Fruit fly (Drosophila melanogaster) whole organism, wandering third instar larva: ENCODE results near the gene CG33116.

ENCODE experiments used
- Abd-B ChIP-seq: fragments of >200 bp; optimal IDR thresholded peaks from 2 replicates; lab custom pipeline; 2017; ENCODE audit warnings: missing biosample characterization, missing genetic modification characterization
- CG32264 ChIP-seq: fragments of 200-800 bp; sonication (Bioruptor generic); optimal IDR thresholded peaks from 2 replicates; lab custom pipeline; 2016; ENCODE audit warnings: missing biosample characterization, missing genetic modification characterization
- CG9705 ChIP-seq: fragments of 200-800 bp; sonication (Bioruptor generic); optimal IDR thresholded peaks from 2 replicates; lab custom pipeline; 2018; ENCODE audit warnings: missing biosample characterization, mild to moderate bottlenecking, missing genetic modification characterization
- CrebA ChIP-seq: fragments of 200-800 bp; sonication (Bioruptor generic); optimal IDR thresholded peaks from 2 replicates; lab custom pipeline; 2016; ENCODE audit warnings: missing biosample characterization, mild to moderate bottlenecking, missing genetic modification characterization, borderline replicate concordance
- Dfd ChIP-seq: fragments of >200 bp; optimal IDR thresholded peaks from 2 replicates; lab custom pipeline; 2017; ENCODE audit warnings: missing biosample characterization, missing genetic modification characterization
- Dif ChIP-seq: fragments of 200-275, 200-300 bp; sonication (Bioruptor generic); optimal IDR thresholded peaks from 2 replicates; lab custom pipeline; 2018; ENCODE audit warnings: missing biosample characterization, missing genetic modification characterization; ENCODE audit not compliant: partially characterized antibody
- GATAd ChIP-seq: sonication (Bioruptor generic); optimal IDR thresholded peaks from 2 replicates; lab custom pipeline; 2016; ENCODE audit warnings: missing biosample characterization, missing genetic modification characterization
- HLH106 ChIP-seq: fragments of 200-800 bp; optimal IDR thresholded peaks from 3 replicates; lab custom pipeline; 2019; ENCODE audit warnings: missing biosample characterization, mild to moderate bottlenecking, missing genetic modification characterization, moderate library complexity
- Hnf4 ChIP-seq: fragments of 200-800 bp; sonication (Bioruptor generic); optimal IDR thresholded peaks from 2 replicates; lab custom pipeline; 2016; ENCODE audit warnings: missing biosample characterization, mild to moderate bottlenecking, missing genetic modification characterization
- Hr78 ChIP-seq: fragments of >200 bp; optimal IDR thresholded peaks from 2 replicates; lab custom pipeline; 2017; ENCODE audit warnings: missing biosample characterization, missing genetic modification characterization
- Hr83 ChIP-seq: fragments of 200-300 bp; sonication (Bioruptor generic); optimal IDR thresholded peaks from 2 replicates; lab custom pipeline; 2016; ENCODE audit warnings: missing biosample characterization, mild to moderate bottlenecking, missing genetic modification characterization, moderate library complexity; ENCODE audit not compliant: poor library complexity, severe bottlenecking
- Myc ChIP-seq: fragments of >200 bp; optimal IDR thresholded peaks from 2 replicates; lab custom pipeline; 2017
- OdsH ChIP-seq: fragments of 200-800 bp; sonication (Bioruptor generic); optimal IDR thresholded peaks from 2 replicates; lab custom pipeline; 2016; ENCODE audit warnings: missing biosample characterization, mild to moderate bottlenecking, missing genetic modification characterization
- Rel ChIP-seq, 2 experiments: fragments of 200-800 bp; sonication (Bioruptor generic) in 1 of 2; optimal IDR thresholded peaks; 2 replicates in 1 of 2; 3 replicates in 1 of 2; lab custom pipeline; 2016 to 2019; ENCODE audit warnings: mild to moderate bottlenecking in 2 of 2, missing biosample characterization in 2 of 2, missing genetic modification characterization in 2 of 2, moderate library complexity in 1 of 2
- Sp1 ChIP-seq: fragments of 200-800 bp; sonication (Bioruptor generic); optimal IDR thresholded peaks from 3 replicates; lab custom pipeline; 2019; ENCODE audit warnings: missing biosample characterization, mild to moderate bottlenecking, missing genetic modification characterization, moderate library complexity
- Vsx2 ChIP-seq: fragments of 200-300, 225-300 bp; sonication (Bioruptor generic); optimal IDR thresholded peaks from 2 replicates; lab custom pipeline; 2018; ENCODE audit warnings: missing biosample characterization, missing genetic modification characterization; ENCODE audit not compliant: partially characterized antibody
- br ChIP-seq: fragments of 200-800 bp; sonication (Bioruptor generic); optimal IDR thresholded peaks from 2 replicates; lab custom pipeline; 2016; ENCODE audit warnings: missing biosample characterization, missing genetic modification characterization
- brk ChIP-seq: fragments of 200-800 bp; sonication (Bioruptor generic); optimal IDR thresholded peaks from 2 replicates; lab custom pipeline; 2016; ENCODE audit warnings: missing biosample characterization, mild to moderate bottlenecking, missing genetic modification characterization
- dl ChIP-seq, 2 experiments: fragments of 175-275, 200-275 bp in 1 of 2; fragments of 200-275 bp in 1 of 2; sonication (Bioruptor generic); optimal IDR thresholded peaks; lab custom pipeline; 2018; ENCODE audit warnings: mild to moderate bottlenecking in 2 of 2, missing biosample characterization in 2 of 2, missing genetic modification characterization in 2 of 2, moderate library complexity in 2 of 2; ENCODE audit not compliant: partially characterized antibody in 2 of 2, insufficient read depth in 1 of 2
- dmrt93B ChIP-seq: fragments of 200-800 bp; sonication (Bioruptor generic); optimal IDR thresholded peaks from 2 replicates; lab custom pipeline; 2018; ENCODE audit warnings: missing biosample characterization, mild to moderate bottlenecking, missing genetic modification characterization
- dsf ChIP-seq: sonication (Bioruptor generic); optimal IDR thresholded peaks from 2 replicates; lab custom pipeline; 2016; ENCODE audit warnings: missing biosample characterization, missing genetic modification characterization, borderline replicate concordance
- ey ChIP-seq: fragments of 200-800 bp; sonication (Bioruptor generic); optimal IDR thresholded peaks from 2 replicates; lab custom pipeline; 2016; ENCODE audit warnings: missing biosample characterization, missing genetic modification characterization
- foxo ChIP-seq, 2 experiments: fragments of 200-800 bp; sonication (Bioruptor generic); optimal IDR thresholded peaks; 2 replicates in 1 of 2; 3 replicates in 1 of 2; lab custom pipeline; 2016 to 2017; ENCODE audit warnings: missing biosample characterization in 2 of 2, missing genetic modification characterization in 2 of 2
- fru ChIP-seq: fragments of 200-800 bp; sonication (Bioruptor generic); optimal IDR thresholded peaks from 3 replicates; lab custom pipeline; 2016; ENCODE audit warnings: missing biosample characterization, mild to moderate bottlenecking, missing genetic modification characterization
- h ChIP-seq: fragments of 200-800 bp; sonication (Bioruptor generic); optimal IDR thresholded peaks from 3 replicates; lab custom pipeline; 2016; ENCODE audit warnings: missing biosample characterization, mild to moderate bottlenecking, missing genetic modification characterization
- jim ChIP-seq: fragments of 175-275, 200-325 bp; sonication (Bioruptor generic); optimal IDR thresholded peaks from 2 replicates; lab custom pipeline; 2016; ENCODE audit warnings: missing biosample characterization, mild to moderate bottlenecking, missing genetic modification characterization
- pan ChIP-seq: fragments of >200 bp; optimal IDR thresholded peaks from 2 replicates; lab custom pipeline; 2017
- psq ChIP-seq: fragments of 200-800 bp; sonication (Bioruptor generic); optimal IDR thresholded peaks from 3 replicates; lab custom pipeline; 2017; ENCODE audit warnings: missing biosample characterization, mild to moderate bottlenecking, missing genetic modification characterization, moderate library complexity
- rgr ChIP-seq: fragments of 200-800 bp; sonication (Bioruptor generic); optimal IDR thresholded peaks from 3 replicates; lab custom pipeline; 2016; ENCODE audit warnings: missing biosample characterization, mild to moderate bottlenecking, missing genetic modification characterization
- sage ChIP-seq: fragments of 200-800 bp; sonication (Bioruptor generic); optimal IDR thresholded peaks from 2 replicates; lab custom pipeline; 2016; ENCODE audit warnings: missing biosample characterization, mild to moderate bottlenecking, missing genetic modification characterization
- sv ChIP-seq: fragments of 200-800 bp; sonication (Bioruptor generic); optimal IDR thresholded peaks from 3 replicates; lab custom pipeline; 2016; ENCODE audit warnings: missing biosample characterization, missing genetic modification characterization
- usp ChIP-seq: fragments of >200 bp; optimal IDR thresholded peaks from 2 replicates; lab custom pipeline; 2017; ENCODE audit warnings: missing biosample characterization, missing genetic modification characterization
- woc ChIP-seq: sonication (Bioruptor generic); optimal IDR thresholded peaks from 2 replicates; lab custom pipeline; 2016; ENCODE audit warnings: missing biosample characterization, mild to moderate bottlenecking, missing genetic modification characterization

Gene CG33116

dm6 chr2L:19487190-19487589 is 46.1 kb upstream of the CG33116 start, which contains the start of gene CG13083:
Gene CG13083, plus strand, starts transcription at chr2L:19487490.
- TF ChIP-seq dmrt93B (GFP tag; lab: Kevin White, UChicago) (no peak), woc (GFP tag; lab: Kevin White, UChicago) (no peak), Dif (GFP tag; lab: Kevin White, UChicago) (no peak), Myc (no peak), dsf (GFP tag; lab: Kevin White, UChicago) (no peak), CrebA (GFP tag; lab: Kevin White, UChicago) (no peak), Abd-B (GFP tag; lab: Kevin White, UChicago) (no peak), Hr83 (GFP tag; lab: Kevin White, UChicago) (no peak), rgr (GFP tag; lab: Kevin White, UChicago) (no peak), CG9705 (GFP tag; lab: Kevin White, UChicago) (no peak), pan (lab: Kevin White, UChicago) (no peak)

- no peak for TF ChIP-seq Hr78 (GFP tag; lab: Kevin White, UChicago)
- TF ChIP-seq fru (GFP tag; lab: Kevin White, UChicago), result no peak
- TF ChIP-seq br (GFP tag; lab: Kevin White, UChicago), result no peak
- TF ChIP-seq sage (GFP tag; lab: Kevin White, UChicago), result no peak
- no peak for TF ChIP-seq usp (GFP tag; lab: Kevin White, UChicago)
- TF ChIP-seq rgr (GFP tag; lab: Kevin White, UChicago), result peak; percentile 83
- peak; percentile 51 for TF ChIP-seq Sp1
- TF ChIP-seq dmrt93B (GFP tag; lab: Kevin White, UChicago), result no peak
- TF ChIP-seq HLH106 (tag; lab: Kevin White, UChicago), result peak; percentile 51
- no peak for TF ChIP-seq woc (GFP tag; lab: Kevin White, UChicago)
- no peak for TF ChIP-seq jim (GFP tag; lab: Kevin White, UChicago)
- peak in 1 of 2 experiments; percentile 73 for TF ChIP-seq foxo (GFP tag; optimal IDR thresholded peaks at IDR 0.05; lab: Kevin White, UChicago)
- TF ChIP-seq Hr83 (GFP tag; lab: Kevin White, UChicago), result peak; percentile 3
- TF ChIP-seq h (GFP tag; lab: Kevin White, UChicago), result peak; percentile 77
- no peak for TF ChIP-seq brk (GFP tag; lab: Kevin White, UChicago)
- TF ChIP-seq Vsx2 (GFP tag; lab: Kevin White, UChicago), result no peak
- no peak for TF ChIP-seq sv (GFP tag; lab: Kevin White, UChicago)
- TF ChIP-seq dsf (GFP tag; lab: Kevin White, UChicago), result no peak
- no peak for TF ChIP-seq Dfd
- TF ChIP-seq psq (GFP tag; lab: Kevin White, UChicago), result peak; percentile 58
- TF ChIP-seq Abd-B (GFP tag; lab: Kevin White, UChicago), result no peak
- no peak for TF ChIP-seq Hnf4 (GFP tag; lab: Kevin White, UChicago)
- no peak for TF ChIP-seq CrebA (GFP tag; lab: Kevin White, UChicago)
- peak; percentile 43 for TF ChIP-seq ey
- TF ChIP-seq pan (lab: Kevin White, UChicago), result no peak
- peak; percentile 74 for TF ChIP-seq OdsH
- TF ChIP-seq GATAd, result no peak
Observed at dm6 chr2L:19489997-19490461, 43.2 kb upstream of the CG33116 start, which contains the start of the genes CG10194 and CG18094. Gene CG10194, minus strand, starts transcription at chr2L:19490104. Gene CG18094, plus strand, starts transcription at chr2L:19490262.

- TF ChIP-seq dl (GFP tag; optimal IDR thresholded peaks at IDR 0.05; lab: Kevin White, UChicago; ENCODE audit: insufficient read depth in 1 of 2, partially characterized antibody in 2 of 2), result no peak
- no peak for TF ChIP-seq Rel (GFP tag; optimal IDR thresholded peaks at IDR 0.05; lab: Kevin White, UChicago)
- TF ChIP-seq Rel (tag; optimal IDR thresholded peaks at IDR 0.05; lab: Kevin White, UChicago), result peak; percentile 46
- peak; percentile 11 for TF ChIP-seq ey
- TF ChIP-seq jim (GFP tag; lab: Kevin White, UChicago), result no peak
- no peak for TF ChIP-seq usp (GFP tag; lab: Kevin White, UChicago)
- TF ChIP-seq HLH106 (tag; lab: Kevin White, UChicago), result peak; percentile 83
- peak; percentile 35 for TF ChIP-seq OdsH
- TF ChIP-seq CG9705 (GFP tag; lab: Kevin White, UChicago), result peak; percentile 60
- TF ChIP-seq CG32264, result no peak
- TF ChIP-seq rgr (GFP tag; lab: Kevin White, UChicago), result peak; percentile 36
- peak; percentile 60 for TF ChIP-seq Sp1
- TF ChIP-seq sv (GFP tag; lab: Kevin White, UChicago), result peak; percentile 21
- peak; percentile 89 for TF ChIP-seq Myc
- TF ChIP-seq psq (GFP tag; lab: Kevin White, UChicago), result peak; percentile 52
- TF ChIP-seq Vsx2 (GFP tag; lab: Kevin White, UChicago), result no peak
- TF ChIP-seq foxo (GFP tag; optimal IDR thresholded peaks at IDR 0.05; lab: Kevin White, UChicago), result no peak
Observed at dm6 chr2L:19492934-19493686, 40.2 kb upstream of the CG33116 start, which contains the start of the genes swm and Ctu2. Gene swm, plus strand, starts transcription at chr2L:19493251. Gene Ctu2, minus strand, starts transcription at chr2L:19493253.
